Worm (Caenorhabditis elegans) whole organism, young adult: ENCODE data around the gene K02E7.11.
A peak's percentile ranks its signal among the peaks of the same experiment; 100 is the strongest.

Source experiments
- B0035.1 ChIP-seq: sonication (generic microtip); optimal IDR thresholded peaks from 2 replicates; lab custom pipeline; 2016; ENCODE audit warnings: missing genetic modification characterization, mild to moderate bottlenecking, missing compliant biosample characterization, missing genotype, missing genetic modification reagents
- B0336.3 ChIP-seq: fragments of 200-800 bp; sonication (Bioruptor generic); IDR thresholded peaks from 2 replicates; pipeline ENCODE4 v1.3.6; 2022; ENCODE audit warnings: missing genetic modification characterization, missing compliant biosample characterization
- C06A6.2 ChIP-seq: fragments of 200-800 bp; sonication (Bioruptor generic); conservative IDR thresholded peaks from 2 replicates; pipeline ENCODE4 v1.3.6; 2022; ENCODE audit warnings: missing genetic modification characterization, missing compliant biosample characterization
- F33H1.4 ChIP-seq: fragments of 200-800 bp; sonication (Bioruptor generic); IDR thresholded peaks from 2 replicates; pipeline ENCODE4 v1.3.6; 2022; ENCODE audit warnings: missing genetic modification reagents, missing genetic modification characterization, missing compliant biosample characterization
- F39B2.1 ChIP-seq: fragments of 200-800 bp; sonication (Bioruptor generic); IDR thresholded peaks from 2 replicates; pipeline ENCODE4 v1.3.6; 2022; ENCODE audit warnings: missing genetic modification reagents, missing genetic modification characterization, missing compliant biosample characterization
- F55B11.4 ChIP-seq: sonication (generic microtip); optimal IDR thresholded peaks from 2 replicates; lab custom pipeline; 2016; ENCODE audit warnings: missing compliant biosample characterization, missing genetic modification characterization, borderline replicate concordance; ENCODE audit not compliant: insufficient read depth
- F57A8.1 ChIP-seq: fragments of 200-800 bp; sonication (Bioruptor generic); optimal IDR thresholded peaks from 2 replicates; lab custom pipeline; 2018; ENCODE audit warnings: mild to moderate bottlenecking, missing genetic modification characterization, moderate library complexity, missing compliant biosample characterization
- F57C9.4 ChIP-seq: sonication (generic microtip); optimal IDR thresholded peaks from 2 replicates; lab custom pipeline; 2017; ENCODE audit warnings: mild to moderate bottlenecking, missing genetic modification characterization, missing compliant biosample characterization
- Y53G8AR.9 ChIP-seq: fragments of 200-800 bp; sonication (Bioruptor generic); conservative IDR thresholded peaks from 2 replicates; pipeline ENCODE4 v1.3.6; 2022; ENCODE audit warnings: missing genetic modification reagents, missing genetic modification characterization, missing compliant biosample characterization
- Y56A3A.18 ChIP-seq: fragments of 200-800 bp; sonication (Bioruptor generic); IDR thresholded peaks from 2 replicates; pipeline ENCODE4 v1.3.6; 2022; ENCODE audit warnings: missing genetic modification reagents, missing genetic modification characterization, missing compliant biosample characterization
- akir-1 ChIP-seq: fragments of 200-800 bp; sonication (Bioruptor generic); optimal IDR thresholded peaks from 2 replicates; lab custom pipeline; 2018; ENCODE audit warnings: mild to moderate bottlenecking, missing genetic modification characterization, moderate library complexity, missing compliant biosample characterization
- attf-6 ChIP-seq: fragments of 200-800 bp; sonication (Bioruptor generic); IDR thresholded peaks from 2 replicates; pipeline ENCODE4 v1.3.6; 2022; ENCODE audit warnings: missing genetic modification reagents, missing genetic modification characterization, missing compliant biosample characterization
- ceh-40 ChIP-seq: fragments of 200-800 bp; sonication (Bioruptor generic); IDR thresholded peaks from 2 replicates; pipeline ENCODE4 v1.3.6; 2022; ENCODE audit warnings: missing genetic modification characterization, missing compliant biosample characterization
- dox-1 ChIP-seq: fragments of 200-800 bp; sonication (Bioruptor generic); IDR thresholded peaks from 2 replicates; pipeline ENCODE4 v1.3.6; 2022; ENCODE audit warnings: missing genetic modification reagents, missing genetic modification characterization, missing compliant biosample characterization
- egl-44 ChIP-seq: fragments of 200-800 bp; sonication (Bioruptor generic); IDR thresholded peaks from 2 replicates; pipeline ENCODE4 v1.3.6; 2022; ENCODE audit warnings: missing genetic modification reagents, missing genetic modification characterization, missing compliant biosample characterization
- ekl-4 ChIP-seq: fragments of 200-800 bp; sonication (Bioruptor generic); IDR thresholded peaks from 2 replicates; pipeline ENCODE4 v1.3.6; 2022; ENCODE audit warnings: missing genetic modification reagents, missing genetic modification characterization, missing compliant biosample characterization
- fkh-3 ChIP-seq: sonication (generic microtip); optimal IDR thresholded peaks from 2 replicates; lab custom pipeline; 2016; ENCODE audit warnings: mild to moderate bottlenecking, missing genetic modification characterization, missing compliant biosample characterization
- him-1 ChIP-seq: sonication (generic microtip); optimal IDR thresholded peaks from 2 replicates; lab custom pipeline; 2016; ENCODE audit warnings: missing genotype, missing genetic modification reagents, missing genetic modification characterization, missing compliant biosample characterization
- hlh-12 ChIP-seq: sonication (generic microtip); optimal IDR thresholded peaks from 2 replicates; lab custom pipeline; 2016; ENCODE audit warnings: missing genetic modification characterization, missing compliant biosample characterization
- hsf-1 ChIP-seq: fragments of 200-800 bp; sonication (Bioruptor generic); IDR thresholded peaks from 2 replicates; pipeline ENCODE4 v1.3.6; 2022; ENCODE audit warnings: missing genetic modification reagents, missing genetic modification characterization, missing compliant biosample characterization
- lin-40 ChIP-seq: sonication (generic microtip); optimal IDR thresholded peaks from 2 replicates; lab custom pipeline; 2016; ENCODE audit warnings: missing genetic modification characterization, mild to moderate bottlenecking, missing compliant biosample characterization, missing genotype, missing genetic modification reagents
- lsl-1 ChIP-seq: fragments of 200-800 bp; sonication (Bioruptor generic); optimal IDR thresholded peaks from 2 replicates; lab custom pipeline; 2018; ENCODE audit warnings: mild to moderate bottlenecking, missing genetic modification characterization, moderate library complexity, missing compliant biosample characterization
- mes-4 ChIP-seq: sonication (generic microtip); optimal IDR thresholded peaks from 2 replicates; lab custom pipeline; 2016; ENCODE audit warnings: missing genotype, missing genetic modification characterization, missing compliant biosample characterization
- nfya-1 ChIP-seq: sonication (generic microtip); optimal IDR thresholded peaks from 2 replicates; lab custom pipeline; 2017; ENCODE audit warnings: antibody characterized with exemption, missing compliant biosample characterization, missing genetic modification characterization, borderline replicate concordance; ENCODE audit not compliant: insufficient read depth
- rec-8 ChIP-seq, 2 experiments: sonication (generic microtip); optimal IDR thresholded peaks; 2 replicates each; lab custom pipeline; 2016; ENCODE audit warnings: mild to moderate bottlenecking in 2 of 2, missing genetic modification characterization in 2 of 2, missing genetic modification reagents in 2 of 2, missing genotype in 2 of 2, missing biosample characterization in 1 of 2, missing compliant biosample characterization in 1 of 2, moderate library complexity in 1 of 2
- sdz-38 ChIP-seq: sonication (generic microtip); optimal IDR thresholded peaks from 2 replicates; lab custom pipeline; 2016; ENCODE audit warnings: missing genotype, missing genetic modification characterization, missing compliant biosample characterization
- snpc-1.1 ChIP-seq: sonication (generic microtip); optimal IDR thresholded peaks from 2 replicates; lab custom pipeline; 2017; ENCODE audit warnings: missing genetic modification characterization, mild to moderate bottlenecking, missing compliant biosample characterization, antibody characterized with exemption, moderate library complexity, missing genotype, missing genetic modification reagents; ENCODE audit not compliant: insufficient read depth
- snpc-1.3 ChIP-seq: sonication (generic microtip); optimal IDR thresholded peaks from 2 replicates; lab custom pipeline; 2017; ENCODE audit warnings: missing genetic modification characterization, mild to moderate bottlenecking, missing compliant biosample characterization, antibody characterized with exemption, moderate library complexity, missing genotype, missing genetic modification reagents; ENCODE audit not compliant: insufficient read depth
- snpc-3.4 ChIP-seq: sonication (generic microtip); optimal IDR thresholded peaks from 2 replicates; lab custom pipeline; 2017; ENCODE audit warnings: missing genetic modification characterization, mild to moderate bottlenecking, missing compliant biosample characterization, antibody characterized with exemption, moderate library complexity, missing genotype, missing genetic modification reagents
- snpc-4 ChIP-seq, 5 experiments: fragments of 150-350 bp in 1 of 5; sonication (generic microtip) in 4 of 5; optimal IDR thresholded peaks; 2 replicates each; lab custom pipeline; 2014 to 2018; ENCODE audit warnings: missing genetic modification characterization in 5 of 5, missing biosample characterization in 3 of 5, antibody characterized with exemption in 2 of 5, mild to moderate bottlenecking in 2 of 5, missing compliant biosample characterization in 2 of 5, missing genotype in 2 of 5, moderate library complexity in 2 of 5, missing genetic modification reagents in 1 of 5
- sptf-2 ChIP-seq: fragments of 200-800 bp; sonication (Bioruptor generic); optimal IDR thresholded peaks from 2 replicates; lab custom pipeline; 2018; ENCODE audit warnings: mild to moderate bottlenecking, missing genetic modification characterization, missing compliant biosample characterization
- xnd-1 ChIP-seq: sonication (generic microtip); optimal IDR thresholded peaks from 2 replicates; lab custom pipeline; 2016; ENCODE audit warnings: missing genotype, missing genetic modification reagents, missing genetic modification characterization, missing compliant biosample characterization

The K02E7.11 gene

DNA sequence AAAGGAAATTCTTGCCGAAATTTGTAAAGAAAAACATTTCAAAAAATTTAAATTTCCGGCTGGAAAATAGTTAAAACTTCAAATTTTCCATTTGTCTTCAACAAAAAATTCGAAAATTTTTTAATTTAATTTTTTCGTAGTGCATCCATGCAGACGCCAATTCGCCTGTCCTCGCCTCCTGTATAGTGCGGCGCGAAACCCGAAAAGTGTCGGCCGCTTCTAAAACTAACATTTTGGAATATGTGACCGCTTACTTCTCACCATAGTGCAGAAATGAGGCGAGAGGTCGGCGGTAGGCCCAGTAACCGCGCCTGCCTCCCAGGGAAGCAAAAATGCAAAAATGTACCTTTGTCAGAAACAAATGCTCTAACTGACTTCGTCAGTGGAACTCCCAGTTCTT, 41.2 kb upstream of the K02E7.11 start:
- TF ChIP-seq F39B2.1 (GFP tag; lab: Robert Waterston, UW) (0 out of 2 replicates have a peak, but pooled peaks have one; percentile 27), snpc-4 (GFP tag; optimal IDR thresholded peaks at IDR 0.05; lab: Kevin White, UChicago) (peak; percentile 52), snpc-4 (tag; optimal IDR thresholded peaks at IDR 0.05; lab: Kevin White, UChicago) (peak in 3 of 4 experiments; percentile 22 to 90 (median 87)), hlh-12 (tag; lab: Kevin White, UChicago) (no peak), sdz-38 (no peak), snpc-1.1 (tag; lab: Kevin White, UChicago) (peak; percentile 76), Y53G8AR.9 (GFP tag; lab: Robert Waterston, UW) (no peak), attf-6 (no peak), ekl-4 (GFP tag; lab: Robert Waterston, UW) (no peak), xnd-1 (no peak)

DNA sequence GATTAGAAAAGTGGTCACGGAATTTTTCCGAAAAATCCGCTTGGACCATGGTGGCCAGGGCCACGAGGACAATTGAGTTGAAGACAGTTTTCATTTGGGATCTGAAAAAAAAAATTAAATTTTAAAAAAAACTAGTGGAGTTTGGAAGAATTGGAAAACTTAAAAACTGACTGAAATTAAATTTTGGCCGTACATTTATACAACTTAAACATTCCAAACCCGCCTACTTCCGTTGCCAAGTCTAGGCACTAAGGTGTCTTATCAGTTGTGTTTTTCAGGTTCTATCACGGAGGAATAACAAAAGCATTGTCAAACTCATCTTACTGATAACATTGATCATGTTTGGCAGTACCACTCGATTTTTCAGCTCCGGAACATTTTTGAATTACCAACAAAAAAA, 38.8 kb upstream of the K02E7.11 start, which contains the start of gene lips-12:
Gene lips-12 (minus strand): TSS at position 101 of the 400 bp plus-strand sequence.
- TF ChIP-seq hlh-12 (tag; lab: Kevin White, UChicago): no peak
- TF ChIP-seq rec-8 (tag; optimal IDR thresholded peaks at IDR 0.05; lab: Kevin White, UChicago): no peak
- no peak for TF ChIP-seq B0336.3
- no peak for TF ChIP-seq snpc-4 (GFP tag; optimal IDR thresholded peaks at IDR 0.05; lab: Kevin White, UChicago)
- TF ChIP-seq snpc-4 (tag; optimal IDR thresholded peaks at IDR 0.05; lab: Kevin White, UChicago): no peak
- TF ChIP-seq hsf-1 (GFP tag; lab: Robert Waterston, UW): no peak
- no peak for TF ChIP-seq F57A8.1
- TF ChIP-seq F57C9.4 (tag; lab: Kevin White, UChicago): no peak
- TF ChIP-seq ceh-40 (GFP tag; lab: Robert Waterston, UW): no peak
- no peak for TF ChIP-seq snpc-3.4 (tag; lab: Kevin White, UChicago)
- no peak for TF ChIP-seq B0035.1 (tag; lab: Kevin White, UChicago)
- TF ChIP-seq mes-4 (tag; lab: Kevin White, UChicago): no peak
- no peak for TF ChIP-seq Y56A3A.18 (GFP tag; lab: Robert Waterston, UW)
- TF ChIP-seq F55B11.4 (tag; lab: Kevin White, UChicago): no peak
- TF ChIP-seq C06A6.2 (GFP tag; lab: Robert Waterston, UW): no peak
- TF ChIP-seq snpc-1.3 (tag; lab: Kevin White, UChicago): no peak
- no peak for TF ChIP-seq F33H1.4 (GFP tag; lab: Robert Waterston, UW)
- no peak for TF ChIP-seq egl-44
- no peak for TF ChIP-seq dox-1 (GFP tag; lab: Robert Waterston, UW)

DNA sequence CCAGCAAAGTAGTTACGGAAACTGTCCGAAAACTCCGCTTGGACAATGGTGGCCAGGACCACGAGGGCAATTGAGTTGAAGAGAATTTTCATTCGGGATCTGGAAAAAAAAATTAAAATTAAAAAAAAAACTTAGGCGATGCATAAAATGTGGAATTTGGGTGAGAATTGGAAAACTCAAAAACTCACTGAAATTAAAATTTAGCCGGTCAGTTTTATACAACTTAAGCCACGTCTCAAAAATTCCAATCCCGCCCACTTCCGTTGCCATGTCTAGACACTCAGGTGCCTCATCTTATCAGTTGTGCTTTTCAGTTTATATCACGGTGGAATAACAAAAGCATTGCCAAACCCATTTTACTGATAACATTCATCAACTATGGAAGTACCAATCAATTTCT, 35.6 kb upstream of the K02E7.11 start, which contains the start of gene lips-11:
Gene lips-11 (minus strand): TSS at position 101 of the 400 bp plus-strand sequence.
- TF ChIP-seq lsl-1 (GFP tag; lab: Kevin White, UChicago): no peak
- TF ChIP-seq him-1 (tag; lab: Kevin White, UChicago): no peak
- no peak for TF ChIP-seq akir-1 (GFP tag; lab: Kevin White, UChicago)
- no peak for TF ChIP-seq lin-40 (tag; lab: Kevin White, UChicago)
- no peak for TF ChIP-seq sptf-2 (GFP tag; lab: Kevin White, UChicago)
- TF ChIP-seq nfya-1 (tag; lab: Kevin White, UChicago): no peak
- TF ChIP-seq fkh-3: no peak
